Worm (Caenorhabditis elegans) whole organism, midembryonic: ENCODE measurements around the gene ssu-1.

Source experiments
- T22C8.4 ChIP-seq: fragments of 200-800 bp; sonication (Bioruptor generic); IDR thresholded peaks from 2 replicates; pipeline ENCODE4 v1.3.6; 2022; ENCODE audit warnings: missing genetic modification characterization, missing compliant biosample characterization
- cog-1 ChIP-seq: sonication (generic microtip); optimal IDR thresholded peaks from 2 replicates; lab custom pipeline; 2016; ENCODE audit warnings: missing genetic modification characterization, missing compliant biosample characterization
- flt-1 ChIP-seq: fragments of 200-800 bp; sonication (Bioruptor generic); IDR thresholded peaks from 2 replicates; pipeline ENCODE4 v1.3.6; 2022; ENCODE audit warnings: missing genetic modification characterization, missing compliant biosample characterization
- klf-2 ChIP-seq: fragments of 200-800 bp; sonication (Bioruptor generic); conservative IDR thresholded peaks from 2 replicates; pipeline ENCODE4 v1.3.6; 2022; ENCODE audit warnings: missing genetic modification reagents, missing genetic modification characterization, missing compliant biosample characterization
- med-1 ChIP-seq: sonication (generic microtip); optimal IDR thresholded peaks from 2 replicates; lab custom pipeline; 2017; ENCODE audit warnings: missing genetic modification characterization, mild to moderate bottlenecking, missing compliant biosample characterization, antibody characterized with exemption, missing genetic modification reagents; ENCODE audit not compliant: insufficient read depth
- ref-1 ChIP-seq: fragments of 200-800 bp; sonication (Bioruptor generic); conservative IDR thresholded peaks from 2 replicates; pipeline ENCODE4 v1.3.6; 2022; ENCODE audit warnings: missing genetic modification reagents, missing genetic modification characterization, missing compliant biosample characterization
- tab-1 ChIP-seq: fragments of 200-800 bp; sonication (Bioruptor generic); IDR thresholded peaks from 2 replicates; pipeline ENCODE4 v1.3.6; 2022; ENCODE audit warnings: missing genetic modification characterization, missing compliant biosample characterization
- ztf-23 ChIP-seq: fragments of 200-800 bp; sonication (Bioruptor generic); IDR thresholded peaks from 2 replicates; pipeline ENCODE4 v1.3.6; 2022; ENCODE audit warnings: missing genetic modification reagents, missing genetic modification characterization, missing compliant biosample characterization
- ztf-29 ChIP-seq: fragments of 200-800 bp; sonication (Bioruptor generic); IDR thresholded peaks from 2 replicates; pipeline ENCODE4 v1.3.6; 2022; ENCODE audit warnings: missing genetic modification reagents, missing genetic modification characterization, missing compliant biosample characterization

ssu-1 gene

DNA sequence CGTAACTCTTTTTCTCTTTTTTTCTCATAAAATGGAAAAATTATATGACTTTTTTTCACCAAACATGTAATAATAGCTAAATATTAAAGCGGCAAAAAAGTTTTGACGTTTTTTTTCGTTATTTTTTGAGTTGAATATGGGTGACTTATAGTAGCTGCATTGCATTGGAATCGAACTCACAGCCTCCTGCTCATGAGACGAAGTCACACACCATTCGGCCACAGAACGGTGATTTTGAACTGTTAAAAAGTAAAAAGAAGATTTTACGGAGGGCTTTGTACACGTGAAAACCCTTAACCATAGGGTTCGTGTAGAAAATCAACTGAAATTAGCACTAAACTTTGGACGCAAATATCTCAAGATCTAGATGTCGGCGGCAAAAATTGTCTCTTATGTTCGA lies 18.8 kb upstream of the ssu-1 start:
- TF ChIP-seq ztf-29 (GFP tag; lab: Robert Waterston, UW) (no peak), klf-2 (GFP tag; lab: Robert Waterston, UW) (no peak), cog-1 (tag; lab: Kevin White, UChicago) (no peak), tab-1 (no peak), flt-1 (no peak), T22C8.4 (GFP tag; lab: Robert Waterston, UW) (no peak), ztf-23 (GFP tag; lab: Robert Waterston, UW) (no peak), med-1 (GFP tag; lab: Kevin White, UChicago) (no peak), ref-1 (GFP tag; lab: Robert Waterston, UW) (no peak)

DNA sequence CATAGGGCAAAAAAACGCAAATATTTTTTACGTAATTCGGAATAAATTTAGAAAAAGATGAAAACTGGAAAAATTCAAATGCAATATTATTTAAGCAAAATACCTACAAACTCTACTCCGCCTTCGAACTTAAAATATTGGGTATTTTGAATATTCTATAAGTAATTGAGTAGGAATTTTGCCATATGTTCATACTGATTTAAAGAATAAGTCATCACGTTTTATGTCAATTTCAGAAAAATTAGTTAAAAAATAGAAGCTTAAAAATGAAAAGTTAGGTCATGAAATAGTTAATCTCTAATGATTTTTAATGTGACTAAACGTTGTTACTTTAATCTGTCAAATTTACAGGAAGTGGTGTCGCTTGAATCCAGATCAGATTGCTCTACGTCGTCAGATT lies 18.4 kb upstream of the ssu-1 start, which contains the start of gene F19B2.7:
F19B2.7 (plus strand) TSS at position 301 of the 400 bp plus-strand sequence.
- no peak for TF ChIP-seq ztf-29 (GFP tag; lab: Robert Waterston, UW)
- no peak for TF ChIP-seq T22C8.4 (GFP tag; lab: Robert Waterston, UW)
- no peak for TF ChIP-seq med-1 (GFP tag; lab: Kevin White, UChicago)
- no peak for TF ChIP-seq ref-1 (GFP tag; lab: Robert Waterston, UW)
- TF ChIP-seq cog-1 (tag; lab: Kevin White, UChicago), result no peak
- TF ChIP-seq tab-1, result no peak
- no peak for TF ChIP-seq klf-2 (GFP tag; lab: Robert Waterston, UW)
- TF ChIP-seq ztf-23 (GFP tag; lab: Robert Waterston, UW), result no peak
- no peak for TF ChIP-seq flt-1

- TF ChIP-seq tab-1 (no peak), T22C8.4 (GFP tag; lab: Robert Waterston, UW) (no peak), flt-1 (no peak), ztf-23 (GFP tag; lab: Robert Waterston, UW) (no peak), ref-1 (GFP tag; lab: Robert Waterston, UW) (no peak), cog-1 (tag; lab: Kevin White, UChicago) (no peak)
These were observed 14.7 kb upstream of the ssu-1 start, which contains the start of gene Y113G7A.13 for ce11 chrV:20147662-20148245. Y113G7A.13 (plus strand) TSS chrV:20148195.

ce11 chrV:20143711-20144110 lies 10.6 kb upstream of the ssu-1 start:
- TF ChIP-seq tab-1, result no peak

ce11 chrV:20142285-20142684 lies 9.2 kb upstream of the ssu-1 start, which contains the start of gene Y113G7A.12:
Y113G7A.12 (plus strand) TSS chrV:20142585.
- TF ChIP-seq ztf-23 (GFP tag; lab: Robert Waterston, UW) (no peak), tab-1 (no peak), ref-1 (GFP tag; lab: Robert Waterston, UW) (no peak), flt-1 (no peak), ztf-29 (GFP tag; lab: Robert Waterston, UW) (no peak)

ce11 chrV:20138407-20139044 lies 5.5 kb upstream of the ssu-1 start, which contains the start of gene Y113G7A.14:
Y113G7A.14 (minus strand) TSS chrV:20138457.
- TF ChIP-seq ztf-29 (GFP tag; lab: Robert Waterston, UW), result no peak

DNA sequence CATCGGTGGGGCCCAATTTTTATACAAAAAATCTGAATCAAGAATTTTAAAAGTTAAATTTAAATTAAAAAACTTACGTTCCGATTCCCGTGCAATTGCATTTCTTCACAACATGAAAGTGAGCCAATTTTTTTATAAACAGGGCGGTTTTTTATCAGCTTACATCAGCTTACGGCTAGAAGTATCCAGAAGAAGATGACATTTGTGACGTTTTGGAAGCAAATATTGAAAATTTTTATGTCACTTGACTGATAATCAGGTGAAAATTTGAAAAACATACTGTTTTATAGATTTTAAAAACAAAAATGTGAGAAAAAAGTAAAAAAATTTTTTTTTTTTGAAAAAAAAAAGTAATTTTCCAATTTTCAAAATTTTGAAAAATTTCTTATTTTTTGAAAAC lies 2.2 kb upstream of the ssu-1 start, which contains the start of gene Y113G7A.22:
Y113G7A.22 (minus strand) TSS at position 101 of the 400 bp plus-strand sequence.
- no peak for TF ChIP-seq ztf-23 (GFP tag; lab: Robert Waterston, UW)

DNA sequence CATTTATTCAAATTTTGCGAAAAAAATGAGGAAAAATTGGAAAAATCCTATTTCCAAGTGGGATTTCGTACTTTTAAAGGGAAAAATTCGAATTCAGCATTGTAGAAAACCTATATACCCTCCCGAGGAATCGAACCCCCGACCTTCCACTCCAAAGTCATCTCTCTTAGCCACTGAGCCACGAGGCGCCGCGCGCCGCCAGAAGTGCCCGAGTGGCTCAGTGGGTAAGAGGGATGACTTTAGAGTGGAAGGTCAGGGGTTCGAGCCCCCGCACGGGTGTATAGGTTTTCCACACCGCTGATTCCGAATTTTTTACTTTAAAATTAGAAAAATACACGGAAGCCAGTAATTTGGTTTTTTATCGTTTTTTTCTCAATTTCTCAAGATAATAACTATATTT lies 1.7 kb upstream of the ssu-1 start:
- TF ChIP-seq T22C8.4 (GFP tag; lab: Robert Waterston, UW) (no peak), med-1 (GFP tag; lab: Kevin White, UChicago) (no peak), klf-2 (GFP tag; lab: Robert Waterston, UW) (no peak), cog-1 (tag; lab: Kevin White, UChicago) (no peak), ztf-23 (GFP tag; lab: Robert Waterston, UW) (no peak), ref-1 (GFP tag; lab: Robert Waterston, UW) (no peak), flt-1 (no peak), ztf-29 (GFP tag; lab: Robert Waterston, UW) (no peak), tab-1 (no peak)

DNA sequence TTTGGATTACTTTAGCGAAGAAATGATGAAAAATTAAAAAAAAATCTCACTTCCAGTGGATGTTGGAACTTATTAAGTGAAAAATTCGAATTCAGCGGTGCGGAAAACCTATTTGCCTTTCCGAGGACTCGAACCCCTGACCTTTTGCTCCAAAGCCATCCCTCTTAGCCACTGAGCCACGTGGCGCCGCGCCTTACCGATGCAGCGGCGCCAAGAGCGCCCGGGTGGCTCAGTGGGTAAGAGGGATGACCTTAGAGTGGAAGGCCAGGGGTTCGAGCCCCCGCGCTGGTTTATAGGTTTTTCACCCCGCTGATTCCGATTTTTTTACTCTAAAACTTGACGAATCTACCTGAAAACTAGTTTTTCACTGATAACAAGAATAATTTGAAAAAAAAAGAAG lies 5.5 kb downstream of the ssu-1 start:
- TF ChIP-seq ztf-29 (GFP tag; lab: Robert Waterston, UW) (no peak), ztf-23 (GFP tag; lab: Robert Waterston, UW) (no peak), cog-1 (tag; lab: Kevin White, UChicago) (no peak), tab-1 (no peak), med-1 (GFP tag; lab: Kevin White, UChicago) (no peak), ref-1 (GFP tag; lab: Robert Waterston, UW) (no peak), klf-2 (GFP tag; lab: Robert Waterston, UW) (no peak), T22C8.4 (GFP tag; lab: Robert Waterston, UW) (no peak), flt-1 (no peak)

DNA sequence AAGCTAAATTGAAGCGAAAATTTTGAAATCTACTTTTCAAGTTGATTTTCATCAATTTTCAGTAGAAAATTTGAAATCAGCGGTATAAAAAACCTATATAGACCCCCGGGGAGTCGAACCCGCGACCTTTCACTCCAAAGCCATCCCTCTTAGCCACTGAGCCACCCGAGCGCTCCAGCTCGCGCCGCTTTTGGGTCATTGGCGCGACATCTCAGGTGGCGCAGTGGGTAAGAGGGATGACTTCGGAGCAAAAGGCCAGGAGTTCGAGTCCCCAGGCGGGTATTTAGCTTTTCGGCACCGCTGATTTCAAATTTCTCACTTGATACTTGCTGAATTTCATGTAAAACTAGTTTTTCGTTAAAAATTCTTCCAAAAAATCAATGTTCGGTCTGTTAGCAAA lies 6.4 kb downstream of the ssu-1 start:
- TF ChIP-seq klf-2 (GFP tag; lab: Robert Waterston, UW) (0 out of 2 replicates have a peak, but pooled peaks have one; percentile 23), flt-1 (no peak)

DNA sequence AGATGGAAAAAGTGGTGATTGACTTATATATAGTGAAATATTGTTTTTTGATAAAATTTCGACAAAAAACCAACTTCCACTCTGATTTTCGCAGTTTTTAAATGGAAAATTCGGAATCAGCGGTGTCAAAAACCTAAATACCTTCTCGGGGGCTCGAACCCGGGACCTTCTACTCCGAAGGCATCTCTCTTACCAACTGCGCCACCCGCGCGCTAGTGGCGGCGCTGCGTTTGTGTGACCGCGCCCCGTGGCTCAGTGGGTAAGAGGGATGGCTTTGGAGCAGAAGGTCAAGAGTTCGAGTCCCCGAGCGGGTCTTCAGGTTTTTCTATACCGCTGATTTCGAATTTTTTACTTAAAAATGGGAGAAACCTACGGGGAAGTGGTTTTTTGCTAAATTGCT lies 7.9 kb downstream of the ssu-1 start:
- TF ChIP-seq ref-1 (GFP tag; lab: Robert Waterston, UW), result no peak
- TF ChIP-seq ztf-23 (GFP tag; lab: Robert Waterston, UW), result no peak
- TF ChIP-seq cog-1 (tag; lab: Kevin White, UChicago), result no peak
- no peak for TF ChIP-seq ztf-29 (GFP tag; lab: Robert Waterston, UW)
- no peak for TF ChIP-seq flt-1
